Fruit fly (Drosophila melanogaster) whole organism, larva: ENCODE data around the gene Mpi.

ENCODE experiments used
- noc ChIP-seq: fragments of 200-800 bp; sonication (Bioruptor generic); optimal IDR thresholded peaks from 3 replicates; lab custom pipeline; 2019; ENCODE audit warnings: missing biosample characterization, mild to moderate bottlenecking, missing genetic modification characterization, moderate library complexity

Gene Mpi

DNA sequence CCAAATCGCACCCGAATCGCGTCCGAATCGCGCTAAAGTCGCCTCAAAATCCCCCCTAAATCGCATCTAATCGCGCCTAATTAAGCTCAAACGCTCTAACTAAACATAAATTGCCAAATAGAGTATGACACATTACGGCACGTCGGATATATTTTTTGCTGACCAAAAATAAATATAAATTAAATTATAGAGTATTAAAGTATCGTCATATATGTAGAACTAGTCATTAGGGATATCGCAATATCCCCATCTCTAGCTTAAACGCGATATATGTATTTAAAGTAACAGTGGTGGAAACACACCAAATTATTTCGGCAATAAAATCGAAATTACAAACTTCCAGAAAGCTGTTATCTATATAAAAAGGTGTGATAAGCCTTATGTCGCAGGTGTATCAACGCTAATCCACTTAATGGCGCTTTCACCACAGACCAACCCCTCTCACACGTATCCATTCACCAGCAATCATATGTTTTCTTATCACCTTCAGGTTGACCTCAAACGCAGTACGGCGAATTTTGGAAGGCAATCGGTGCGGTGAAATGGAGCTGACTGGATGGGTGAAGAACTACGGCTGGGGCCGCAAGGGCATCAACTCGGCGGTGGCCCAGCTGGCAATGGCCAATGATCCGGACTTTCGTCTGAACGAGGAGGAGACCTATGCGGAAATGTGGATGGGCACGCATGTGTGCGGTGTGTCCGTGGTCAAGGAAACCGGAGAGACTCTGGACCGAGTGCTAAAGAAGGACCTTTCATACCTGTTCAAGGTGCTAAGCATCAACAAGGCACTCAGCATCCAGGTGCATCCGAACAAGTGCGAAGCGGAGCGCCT lies at the start of gene Mpi:
TSS of gene Mpi (plus strand) at position 263 of the 832 bp plus-strand sequence.
- no peak for TF ChIP-seq noc (tag; lab: Kevin White, UChicago)

DNA sequence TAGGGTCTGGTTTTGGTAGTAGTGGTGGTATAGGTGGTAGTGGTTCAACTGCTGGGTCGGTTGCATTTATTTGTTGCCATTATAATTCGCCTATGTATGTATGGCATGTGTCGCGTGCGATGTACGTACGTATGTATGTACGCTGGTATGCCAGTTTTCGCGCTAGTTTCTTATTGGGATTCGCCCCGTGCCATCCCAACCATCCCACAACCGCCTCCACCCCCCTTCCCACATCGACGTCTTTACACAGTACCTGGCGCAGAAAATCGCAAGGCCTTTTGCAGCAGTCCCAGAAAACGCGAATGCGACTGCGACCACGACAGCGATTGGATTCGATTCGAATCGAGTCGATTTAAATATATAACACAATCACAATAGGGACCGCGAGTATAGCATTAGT lies 49.2 kb upstream of the Mpi start:
- TF ChIP-seq noc (tag; lab: Kevin White, UChicago): no peak

DNA sequence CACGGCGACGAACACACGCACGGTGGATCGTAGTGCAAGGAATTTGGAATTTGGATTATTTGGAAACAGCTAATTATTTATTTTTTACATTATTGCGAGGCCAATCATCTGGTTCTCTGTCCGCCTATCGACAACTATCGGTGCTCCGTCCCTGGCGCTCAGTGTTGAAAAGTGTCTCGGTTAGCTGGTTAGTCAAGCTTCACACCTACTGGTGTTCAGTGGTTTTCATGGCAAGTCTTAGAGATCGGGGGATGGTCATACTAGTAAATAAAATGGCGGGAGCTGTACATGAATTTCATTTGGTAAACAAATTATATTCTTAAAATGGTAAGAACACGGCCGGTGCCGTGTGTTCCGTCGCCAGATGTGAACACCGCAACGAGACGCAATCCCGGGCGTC lies 48.5 kb upstream of the Mpi start, which contains the start of the genes trbd and dmt:
TSS of gene trbd (minus strand) at position 152 of the 400 bp plus-strand sequence.
TSS of gene dmt (plus strand) at position 257 of the 400 bp plus-strand sequence.
- TF ChIP-seq noc (tag; lab: Kevin White, UChicago): no peak

DNA sequence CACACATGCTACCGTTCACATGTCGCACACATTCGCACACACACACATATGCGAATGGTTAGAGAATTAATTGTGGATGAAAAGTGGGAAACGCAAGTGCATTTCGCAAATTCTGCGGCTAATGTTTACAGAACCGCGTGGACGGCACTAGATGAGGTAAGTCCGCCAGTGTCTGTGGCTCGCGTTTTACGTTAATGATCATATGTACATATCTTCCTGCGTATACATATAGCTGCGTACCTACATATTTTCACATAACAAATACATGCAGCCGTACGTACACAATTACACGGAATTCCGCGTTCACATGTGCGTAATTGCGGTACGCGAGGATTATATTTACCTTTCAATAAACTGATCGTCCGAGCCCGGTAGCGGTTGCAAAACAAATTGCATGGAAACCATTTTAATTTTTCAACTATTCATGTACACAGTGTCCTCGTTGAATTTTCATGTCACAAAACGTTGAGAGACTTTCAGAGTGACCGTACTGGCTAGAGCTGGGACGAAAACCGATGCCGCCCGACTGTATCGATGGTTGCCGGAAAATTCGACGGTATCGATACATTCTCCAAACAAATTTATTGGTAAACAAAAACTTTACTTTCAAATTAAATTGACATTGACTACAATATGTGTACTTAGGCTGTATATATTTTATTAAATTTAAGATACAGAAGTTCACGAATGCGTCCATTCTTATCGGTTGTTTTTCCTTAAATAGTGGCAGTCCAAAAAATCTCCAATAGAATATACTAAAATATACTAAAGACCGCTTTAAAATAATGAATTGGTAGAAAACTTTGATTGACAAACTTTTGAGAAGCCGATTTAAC lies 34.1 kb upstream of the Mpi start, which contains the start of gene hyd:
TSS of gene hyd (minus strand) at position 495 of the 836 bp plus-strand sequence.
- TF ChIP-seq noc (tag; lab: Kevin White, UChicago): no peak

DNA sequence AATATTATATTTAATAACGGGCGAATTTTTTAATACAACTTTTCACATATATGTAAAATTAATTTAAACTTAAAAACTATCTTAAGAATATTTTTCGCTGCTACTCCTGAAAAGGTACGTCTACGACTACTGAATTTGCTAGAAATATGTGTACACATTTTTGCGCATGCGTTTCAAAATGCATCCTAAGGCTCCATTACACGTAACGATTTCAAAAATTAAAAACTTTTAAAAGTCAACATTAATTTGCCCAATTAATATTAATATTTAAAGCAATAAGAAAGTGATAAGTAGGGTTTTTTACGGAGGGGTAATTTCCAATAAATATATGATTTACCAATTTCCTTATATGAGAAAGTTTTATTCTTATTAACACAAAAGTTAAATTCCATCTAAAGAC lies 28.6 kb upstream of the Mpi start, which contains the start of gene FoxP:
TSS of gene FoxP (minus strand) at position 89 of the 400 bp plus-strand sequence.
- no peak for TF ChIP-seq noc (tag; lab: Kevin White, UChicago)

DNA sequence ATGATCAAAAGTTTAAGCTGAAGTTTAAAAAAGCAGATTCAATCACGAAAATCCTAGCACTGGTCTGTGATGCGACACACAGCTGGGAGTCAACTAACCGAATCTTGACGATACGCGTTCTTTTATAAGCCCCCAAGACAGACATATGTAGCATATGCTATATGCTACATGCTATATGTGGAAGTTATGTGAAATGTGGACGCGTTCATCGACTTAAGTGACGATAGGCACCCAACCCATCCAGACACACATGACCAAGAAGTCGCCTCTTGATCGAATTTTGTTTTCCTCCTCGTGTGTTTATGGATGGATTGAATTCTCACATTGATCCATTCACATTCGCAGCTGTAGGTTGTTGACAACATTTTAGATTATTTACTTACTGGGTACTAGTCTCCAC lies 26.3 kb upstream of the Mpi start, which contains the start of gene alphaTub85E:
TSS of gene alphaTub85E (minus strand) at position 101 of the 400 bp plus-strand sequence.
- no peak for TF ChIP-seq noc (tag; lab: Kevin White, UChicago)

DNA sequence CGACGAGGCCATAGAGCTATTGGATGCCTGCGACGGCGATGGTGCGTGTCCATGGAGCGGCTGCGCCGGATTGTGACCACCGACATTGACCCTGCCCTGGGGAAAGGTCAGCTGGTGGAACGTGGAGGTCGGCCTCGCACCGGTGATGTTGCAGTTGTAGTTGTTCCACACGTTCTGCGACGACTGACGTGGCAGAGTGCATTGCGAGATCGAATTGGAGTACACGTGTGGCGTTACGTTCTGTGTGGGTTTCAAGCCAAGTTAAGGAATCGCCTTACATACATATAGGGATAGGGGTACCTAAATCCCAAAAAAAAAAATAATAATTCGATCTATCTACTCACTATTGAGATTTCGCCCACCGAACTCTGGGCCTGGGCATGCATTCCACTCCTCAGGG lies 24.3 kb upstream of the Mpi start:
- no peak for TF ChIP-seq noc (tag; lab: Kevin White, UChicago)

DNA sequence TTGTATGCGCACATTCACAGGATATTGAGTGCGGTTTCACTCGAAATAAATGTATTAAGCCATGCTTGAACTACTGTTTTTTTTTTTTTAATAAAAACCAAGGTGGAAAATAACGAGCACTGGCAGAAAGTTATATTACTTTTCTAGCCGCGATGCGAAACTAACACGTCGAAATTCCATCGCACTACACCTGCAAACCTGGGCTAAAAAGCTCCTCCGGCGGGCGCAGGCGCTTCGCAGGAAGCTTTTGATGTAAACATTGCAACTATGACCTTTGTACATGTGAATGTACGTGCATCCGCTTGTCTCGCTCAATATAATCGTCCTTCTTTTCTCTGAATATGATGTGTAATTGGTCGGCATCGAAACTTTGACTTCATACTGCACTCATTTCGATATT lies 19.6 kb upstream of the Mpi start, which contains the start of gene side-VII:
TSS of gene side-VII (minus strand) at position 187 of the 400 bp plus-strand sequence.
- no peak for TF ChIP-seq noc (tag; lab: Kevin White, UChicago)

DNA sequence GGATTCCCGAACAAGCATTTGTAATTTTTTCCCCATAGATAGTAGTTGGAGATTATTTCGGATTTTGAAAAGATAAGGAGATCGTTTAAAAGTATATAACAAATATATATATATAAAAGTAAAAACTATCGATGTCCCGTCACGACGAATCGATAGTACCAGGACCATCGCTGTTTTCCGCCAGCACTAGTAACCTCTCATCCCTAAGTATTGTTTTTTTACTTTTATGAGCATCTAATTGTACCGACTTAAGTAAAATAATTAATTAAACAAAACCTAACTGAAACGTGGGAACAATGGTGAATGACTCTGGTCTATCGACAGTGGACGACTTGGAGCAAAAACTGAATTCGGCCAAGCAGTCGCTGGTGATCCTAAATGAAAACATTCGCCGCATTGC lies 18.7 kb upstream of the Mpi start, which contains the start of gene Pnn:
TSS of gene Pnn (plus strand) at position 187 of the 400 bp plus-strand sequence.
- no peak for TF ChIP-seq noc (tag; lab: Kevin White, UChicago)

DNA sequence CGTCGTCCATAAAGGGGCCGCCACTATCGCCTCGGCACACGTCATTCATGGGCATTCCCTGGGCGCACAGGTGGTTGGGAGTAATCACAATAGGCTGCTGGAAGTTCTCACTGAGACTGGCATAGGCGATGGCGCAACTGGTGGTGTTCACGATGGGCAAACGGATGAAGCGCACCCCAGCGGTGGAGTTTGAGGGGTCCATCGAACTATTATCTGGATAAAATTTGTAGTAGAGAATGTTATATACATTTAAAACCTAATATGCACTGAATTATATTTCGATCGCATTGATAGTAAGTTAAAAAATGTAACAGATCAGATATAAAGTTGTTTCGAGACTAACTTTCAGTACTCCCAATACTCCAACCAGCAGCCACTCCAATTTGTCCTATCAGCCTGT lies 16.2 kb upstream of the Mpi start, which contains the start of gene CG31415:
TSS of gene CG31415 (plus strand) at position 301 of the 400 bp plus-strand sequence.
- TF ChIP-seq noc (tag; lab: Kevin White, UChicago): no peak

DNA sequence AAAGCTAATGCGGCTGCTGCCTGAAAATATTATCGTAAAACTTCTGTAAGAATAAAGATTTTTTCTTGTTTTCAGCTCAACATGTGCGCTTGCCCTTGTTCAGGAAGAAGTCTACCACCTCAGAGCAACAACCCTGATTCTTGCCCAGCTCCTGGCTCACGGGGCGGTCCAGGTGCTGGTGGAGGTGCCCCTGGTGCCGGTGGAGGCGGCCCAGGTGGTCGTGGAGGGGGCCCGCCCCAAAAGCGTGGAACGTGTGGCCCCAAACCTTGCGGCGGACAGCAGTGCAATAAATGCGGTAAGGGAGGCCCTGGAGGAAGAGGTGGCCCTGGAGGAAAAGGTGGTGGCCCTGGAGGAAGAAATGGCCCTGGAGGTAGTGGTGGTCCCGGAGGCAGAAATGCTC lies 15.4 kb upstream of the Mpi start:
- no peak for TF ChIP-seq noc (tag; lab: Kevin White, UChicago)

DNA sequence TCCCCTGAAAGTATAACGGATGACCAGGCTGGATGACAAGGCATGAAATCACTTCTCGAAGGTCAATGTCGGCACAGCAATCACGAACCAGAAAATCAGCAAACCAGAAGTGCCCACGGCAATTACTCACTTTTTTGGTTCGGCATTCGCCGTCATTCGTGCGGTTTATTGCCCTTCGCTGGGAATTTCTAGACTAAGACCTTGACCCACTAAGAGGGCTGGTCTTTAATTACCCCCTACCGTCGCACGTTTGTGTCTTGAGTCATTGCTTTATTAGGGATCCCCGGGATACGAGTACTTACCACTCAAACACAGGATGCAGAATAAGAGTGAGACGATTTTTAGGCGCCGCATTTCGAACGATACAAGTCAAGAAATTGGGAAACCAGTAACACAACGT lies 14.0 kb upstream of the Mpi start:
- TF ChIP-seq noc (tag; lab: Kevin White, UChicago): no peak

DNA sequence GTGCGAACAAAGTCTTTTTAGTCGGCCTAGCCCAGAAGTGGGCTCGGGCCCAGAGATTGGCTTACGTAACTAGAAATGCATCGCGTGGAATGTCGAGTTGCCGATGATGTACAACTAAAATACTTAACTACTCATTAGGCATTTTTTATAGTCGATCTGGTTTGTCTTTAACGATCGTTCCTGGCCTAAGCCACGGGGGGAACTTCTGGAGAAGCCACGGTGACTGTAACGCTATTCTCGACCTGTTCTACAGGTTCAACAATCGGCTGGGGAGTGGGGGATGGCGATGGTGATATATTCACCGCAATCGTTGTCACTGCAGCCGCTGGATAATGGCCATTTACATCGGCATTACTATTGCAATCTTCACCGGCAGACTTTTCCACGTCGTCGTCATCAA lies 13.2 kb upstream of the Mpi start, which contains the start of gene CG34409:
TSS of gene CG34409 (minus strand) at position 101 of the 400 bp plus-strand sequence.
- TF ChIP-seq noc (tag; lab: Kevin White, UChicago): no peak

DNA sequence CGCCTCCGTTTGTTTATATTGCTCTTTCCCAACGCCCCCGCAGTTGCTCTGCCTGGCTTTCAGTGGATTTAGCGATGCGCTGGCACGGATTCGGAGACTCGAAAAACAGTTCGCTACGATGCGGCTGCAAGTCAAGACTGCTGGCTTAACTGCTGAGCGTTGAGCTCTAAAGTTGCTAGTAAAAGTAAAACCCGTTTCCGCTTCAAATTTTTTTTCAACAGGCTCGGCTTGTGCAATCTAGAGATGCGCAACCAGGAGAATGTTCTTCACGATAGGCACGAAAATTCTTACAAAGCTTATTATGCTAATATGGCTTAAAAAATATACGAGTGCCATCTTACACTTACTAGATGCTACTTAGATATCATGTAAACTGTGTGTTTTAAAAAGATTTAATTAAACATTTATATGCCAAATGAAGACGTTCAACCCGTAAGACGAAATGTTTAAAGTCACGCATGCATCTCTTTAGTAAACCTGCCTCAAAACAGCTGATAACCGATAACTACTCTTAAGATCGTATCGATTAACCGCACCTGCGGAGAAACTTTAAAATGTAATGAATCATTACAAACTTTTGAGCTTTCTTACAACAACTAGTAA lies 12.0 kb upstream of the Mpi start, which contains the start of gene CG12948:
TSS of gene CG12948 (minus strand) at position 473 of the 603 bp plus-strand sequence.
- no peak for TF ChIP-seq noc (tag; lab: Kevin White, UChicago)

DNA sequence ATGACTTTTGCATAAGTTTGCCTTT lies 11.7 kb upstream of the Mpi start, which contains the start of gene PpD3:
TSS of gene PpD3 (plus strand) at position 1 of the 25 bp plus-strand sequence.
- TF ChIP-seq noc (tag; lab: Kevin White, UChicago): no peak
